Worm (Caenorhabditis elegans) whole organism, young adult: ENCODE measurements around the gene oig-8.

Source experiments
- C06A6.2 ChIP-seq: fragments of 200-800 bp; sonication (Bioruptor generic); conservative IDR thresholded peaks from 2 replicates; pipeline ENCODE4 v1.3.6; 2022; ENCODE audit warnings: missing genetic modification characterization, missing compliant biosample characterization
- F37B4.10 ChIP-seq: fragments of 200-800 bp; sonication (Bioruptor generic); IDR thresholded peaks from 2 replicates; pipeline ENCODE4 v1.3.6; 2022; ENCODE audit warnings: missing genetic modification characterization, missing compliant biosample characterization
- F52B5.7 ChIP-seq: sonication (generic microtip); optimal IDR thresholded peaks from 2 replicates; lab custom pipeline; 2016; ENCODE audit warnings: mild to moderate bottlenecking, missing genetic modification characterization, missing compliant biosample characterization
- F55B11.4 ChIP-seq: sonication (generic microtip); optimal IDR thresholded peaks from 2 replicates; lab custom pipeline; 2016; ENCODE audit warnings: missing compliant biosample characterization, missing genetic modification characterization, borderline replicate concordance; ENCODE audit not compliant: insufficient read depth
- Y56A3A.18 ChIP-seq: fragments of 200-800 bp; sonication (Bioruptor generic); IDR thresholded peaks from 2 replicates; pipeline ENCODE4 v1.3.6; 2022; ENCODE audit warnings: missing genetic modification reagents, missing genetic modification characterization, missing compliant biosample characterization
- ZK185.1 ChIP-seq: sonication (generic microtip); optimal IDR thresholded peaks from 2 replicates; lab custom pipeline; 2016; ENCODE audit warnings: mild to moderate bottlenecking, missing genetic modification characterization, missing compliant biosample characterization; ENCODE audit not compliant: poor library complexity, severe bottlenecking
- aptf-3 ChIP-seq: fragments of 200-800 bp; sonication (Bioruptor generic); IDR thresholded peaks from 2 replicates; pipeline ENCODE4 v1.3.6; 2022; ENCODE audit warnings: missing genetic modification characterization, missing compliant biosample characterization
- athp-1 ChIP-seq: sonication (generic microtip); optimal IDR thresholded peaks from 2 replicates; lab custom pipeline; 2017; ENCODE audit warnings: mild to moderate bottlenecking, missing genetic modification characterization, missing compliant biosample characterization
- attf-5 ChIP-seq: fragments of 200-800 bp; sonication (Bioruptor generic); optimal IDR thresholded peaks from 2 replicates; lab custom pipeline; 2018; ENCODE audit warnings: mild to moderate bottlenecking, missing genetic modification characterization, missing compliant biosample characterization
- ceh-100 ChIP-seq: fragments of 200-800 bp; sonication (Bioruptor generic); IDR thresholded peaks from 2 replicates; pipeline ENCODE4 v1.3.6; 2022; ENCODE audit warnings: missing genetic modification reagents, missing genetic modification characterization, missing compliant biosample characterization
- die-1 ChIP-seq: sonication (generic microtip); optimal IDR thresholded peaks from 2 replicates; lab custom pipeline; 2016; ENCODE audit warnings: missing genotype, mild to moderate bottlenecking, missing genetic modification characterization, missing compliant biosample characterization
- fkh-3 ChIP-seq: sonication (generic microtip); optimal IDR thresholded peaks from 2 replicates; lab custom pipeline; 2016; ENCODE audit warnings: mild to moderate bottlenecking, missing genetic modification characterization, missing compliant biosample characterization
- hlh-12 ChIP-seq: sonication (generic microtip); optimal IDR thresholded peaks from 2 replicates; lab custom pipeline; 2016; ENCODE audit warnings: missing genetic modification characterization, missing compliant biosample characterization
- hmg-1.2 ChIP-seq: fragments of 200-800 bp; sonication (Bioruptor generic); IDR thresholded peaks from 2 replicates; pipeline ENCODE4 v1.3.6; 2022; ENCODE audit warnings: missing genetic modification reagents, missing genetic modification characterization, missing compliant biosample characterization
- lin-40 ChIP-seq: sonication (generic microtip); optimal IDR thresholded peaks from 2 replicates; lab custom pipeline; 2016; ENCODE audit warnings: missing genetic modification characterization, mild to moderate bottlenecking, missing compliant biosample characterization, missing genotype, missing genetic modification reagents
- mes-4 ChIP-seq: sonication (generic microtip); optimal IDR thresholded peaks from 2 replicates; lab custom pipeline; 2016; ENCODE audit warnings: missing genotype, missing genetic modification characterization, missing compliant biosample characterization
- nhr-179 ChIP-seq: sonication (generic microtip); optimal IDR thresholded peaks from 2 replicates; lab custom pipeline; 2016; ENCODE audit warnings: mild to moderate bottlenecking, missing genetic modification characterization, missing compliant biosample characterization
- nhr-80 ChIP-seq: sonication (generic microtip); optimal IDR thresholded peaks from 2 replicates; lab custom pipeline; 2016; ENCODE audit warnings: missing genetic modification characterization, missing compliant biosample characterization
- pbrm-1 ChIP-seq: fragments of 200-800 bp; sonication (Bioruptor generic); IDR thresholded peaks from 2 replicates; pipeline ENCODE4 v1.3.6; 2022; ENCODE audit warnings: missing genetic modification reagents, missing genetic modification characterization, missing compliant biosample characterization
- sea-2 ChIP-seq: fragments of 200-800 bp; sonication (Bioruptor generic); IDR thresholded peaks from 2 replicates; pipeline ENCODE4 v1.3.6; 2022; ENCODE audit warnings: missing genetic modification characterization, missing compliant biosample characterization
- tbp1 ChIP-seq: fragments of 200-800 bp; sonication (Bioruptor generic); optimal IDR thresholded peaks from 2 replicates; lab custom pipeline; 2018; ENCODE audit warnings: mild to moderate bottlenecking, missing genetic modification characterization, missing compliant biosample characterization
- zfh-2 ChIP-seq: fragments of 200-800 bp; sonication (Bioruptor generic); conservative IDR thresholded peaks from 2 replicates; pipeline ENCODE4 v1.3.6; 2022; ENCODE audit warnings: missing genetic modification reagents, missing genetic modification characterization, missing compliant biosample characterization
- ztf-18 ChIP-seq: sonication (generic microtip); optimal IDR thresholded peaks from 2 replicates; lab custom pipeline; 2016; ENCODE audit warnings: missing genotype, mild to moderate bottlenecking, missing genetic modification characterization, missing compliant biosample characterization
- ztf-22 ChIP-seq: fragments of 200-800 bp; sonication (Bioruptor generic); optimal IDR thresholded peaks from 2 replicates; lab custom pipeline; 2018; ENCODE audit warnings: mild to moderate bottlenecking, missing genetic modification characterization, moderate library complexity, missing compliant biosample characterization
- ztf-28 ChIP-seq: fragments of 200-800 bp; sonication (Bioruptor generic); IDR thresholded peaks from 2 replicates; pipeline ENCODE4 v1.3.6; 2022; ENCODE audit warnings: missing genetic modification reagents, missing genetic modification characterization, missing compliant biosample characterization

oig-8 gene

ce11 chrII:6666598-6666997, 17.7 kb upstream of the oig-8 start, which contains the start of gene T19D12.1:
Gene T19D12.1, plus strand, starts transcription at chrII:6666898.
- TF ChIP-seq mes-4, result no peak
- TF ChIP-seq die-1 (tag; lab: Kevin White, UChicago), result no peak
- no peak for TF ChIP-seq ztf-28
- TF ChIP-seq nhr-80 (tag; lab: Kevin White, UChicago), result no peak

ce11 chrII:6665908-6666307, 17.0 kb upstream of the oig-8 start:
- peak; percentile 79 for TF ChIP-seq nhr-80 (tag; lab: Kevin White, UChicago)
- no peak for TF ChIP-seq F55B11.4 (tag; lab: Kevin White, UChicago)

- TF ChIP-seq fkh-3 (tag; lab: Kevin White, UChicago), result no peak
- TF ChIP-seq nhr-80 (tag; lab: Kevin White, UChicago), result peak; percentile 41
- TF ChIP-seq, all 124 proteins: peak for 1
These were observed 14.9 kb upstream of the oig-8 start for ce11 chrII:6663799-6664198.

- TF ChIP-seq aptf-3 (GFP tag; lab: Robert Waterston, UW) (no peak), nhr-80 (tag; lab: Kevin White, UChicago) (peak; percentile 53)
These were observed 12.3 kb upstream of the oig-8 start, which contains the start of gene T19D12.2 for ce11 chrII:6661211-6661610. Gene T19D12.2, plus strand, starts transcription at chrII:6661335.

- no peak for TF ChIP-seq lin-40
- TF ChIP-seq nhr-179 (tag; lab: Kevin White, UChicago), result no peak
- TF ChIP-seq pbrm-1 (GFP tag; lab: Robert Waterston, UW), result no peak
- TF ChIP-seq sea-2 (GFP tag; lab: Robert Waterston, UW), result no peak
These were observed 9.8 kb upstream of the oig-8 start, which contains the start of gene T19D12.10 for ce11 chrII:6658766-6659165. Gene T19D12.10, minus strand, starts transcription at chrII:6658866.

- no peak for TF ChIP-seq ztf-22
- TF ChIP-seq, all 124 proteins: peak for 0
These were observed 5.4 kb upstream of the oig-8 start, which contains the start of gene T19D12.9 for ce11 chrII:6654284-6654683. Gene T19D12.9, minus strand, starts transcription at chrII:6654384.

- no peak for TF ChIP-seq ZK185.1 (tag; lab: Kevin White, UChicago)
- TF ChIP-seq attf-5 (GFP tag; lab: Kevin White, UChicago), result no peak
- no peak for TF ChIP-seq ztf-18 (tag; lab: Kevin White, UChicago)
- no peak for TF ChIP-seq tbp1 (GFP tag; lab: Kevin White, UChicago)
- no peak for TF ChIP-seq F52B5.7 (tag; lab: Kevin White, UChicago)
These were observed 2.8 kb upstream of the oig-8 start, which contains the start of gene sra-26 for ce11 chrII:6651719-6652118. Gene sra-26, minus strand, starts transcription at chrII:6651819.

ce11 chrII:6646903-6647302, 2.0 kb downstream of the oig-8 start:
- no peak for TF ChIP-seq C06A6.2
- peak; percentile 68; the same call in 1 of the 2 replicates for TF ChIP-seq hmg-1.2 (GFP tag; lab: Robert Waterston, UW)

ce11 chrII:6642651-6643167, 6.2 kb downstream of the oig-8 start, which contains the start of gene T19D12.6:
Gene T19D12.6, minus strand, starts transcription at chrII:6643117.
- TF ChIP-seq hlh-12 (tag; lab: Kevin White, UChicago) (no peak), F37B4.10 (GFP tag; lab: Robert Waterston, UW) (no peak), athp-1 (no peak), ceh-100 (GFP tag; lab: Robert Waterston, UW) (no peak), Y56A3A.18 (GFP tag; lab: Robert Waterston, UW) (no peak), hmg-1.2 (GFP tag; lab: Robert Waterston, UW) (peak; percentile 6; the same call in 1 of the 2 replicates), zfh-2 (GFP tag; lab: Robert Waterston, UW) (no peak)
